1 fruit fly cellular context compared by ENCODE assay signal in genomic region chrX:9531869-9532268, dm6.
A peak's percentile ranks its signal among the peaks of the same experiment; 100 is the strongest.
TF ChIP-seq lines count a peak whose summit lies in the region.

No protein-coding gene starts in this region.

TF ChIP-seq in whole organism, embryonic, 481 proteins besides CTCF, POLR2A, EP300 and RAD21 (continued from another document):
- TF ChIP-seq vvl (GFP tag; IDR thresholded peaks at IDR 0.05; lab: Robert Waterston, UW): no peak
- peak; percentile 22 for TF ChIP-seq CG2678 (tag; optimal IDR thresholded peaks at IDR 0.05; lab: Kevin White, UChicago)
- 0 out of 2 replicates have a peak, but pooled peaks have one; percentile 25 for TF ChIP-seq CG14014 (GFP tag; IDR thresholded peaks at IDR 0.05; lab: Robert Waterston, UW)
- TF ChIP-seq Hr51 (GFP tag; optimal IDR thresholded peaks at IDR 0.05; lab: Kevin White, UChicago): peak in 1 of 2 experiments; percentile 30
- peak; percentile 40 for TF ChIP-seq slbo (GFP tag; IDR thresholded peaks at IDR 0.05; lab: Robert Waterston, UW)
- TF ChIP-seq CG8290 (GFP tag; optimal IDR thresholded peaks at IDR 0.05; lab: Kevin White, UChicago): no peak
- peak in 1 of 2 experiments; percentile 45 for TF ChIP-seq CG8290 (tag; optimal IDR thresholded peaks at IDR 0.05; lab: Kevin White, UChicago)
- peak; percentile 91 for TF ChIP-seq Ets65A (GFP tag; lab: Kevin White, UChicago)
- TF ChIP-seq ab (GFP tag; optimal IDR thresholded peaks at IDR 0.05; lab: Kevin White, UChicago): no peak
- 0 out of 2 replicates have a peak, but pooled peaks have one; percentile 30 for TF ChIP-seq ranshi (GFP tag; IDR thresholded peaks at IDR 0.05; lab: Robert Waterston, UW)
- TF ChIP-seq row (GFP tag; IDR thresholded peaks at IDR 0.05; lab: Robert Waterston, UW): peak; percentile 45
- no peak for TF ChIP-seq CG6813 (GFP tag; optimal IDR thresholded peaks at IDR 0.05; lab: Kevin White, UChicago)
- TF ChIP-seq emc (GFP tag; optimal IDR thresholded peaks at IDR 0.05; lab: Kevin White, UChicago): no peak
